Worm (Caenorhabditis elegans) whole organism, L3 larva: Measurements from ENCODE around the gene C16C10.8.

ENCODE experiments used
- R02D3.7 ChIP-seq: fragments of 150-350 bp; optimal IDR thresholded peaks from 2 replicates; lab custom pipeline; 2014; ENCODE audit warnings: missing biosample characterization, missing genetic modification characterization
- ZK546.5 ChIP-seq: sonication (generic microtip); optimal IDR thresholded peaks from 2 replicates; lab custom pipeline; 2017; ENCODE audit warnings: missing biosample characterization, missing genetic modification characterization
- aly-2 ChIP-seq: fragments of 150-350 bp; optimal IDR thresholded peaks from 2 replicates; lab custom pipeline; 2014; ENCODE audit warnings: missing biosample characterization, missing genetic modification characterization
- ama-1 ChIP-seq: fragments of 150-350 bp; optimal IDR thresholded peaks from 2 replicates; lab custom pipeline; 2018
- ceh-16 ChIP-seq: sonication (generic microtip); optimal IDR thresholded peaks from 2 replicates; lab custom pipeline; 2017; ENCODE audit warnings: missing biosample characterization, missing genetic modification characterization
- ceh-28 ChIP-seq: fragments of 150-350 bp; optimal IDR thresholded peaks from 2 replicates; lab custom pipeline; 2014; ENCODE audit warnings: missing biosample characterization, missing genetic modification reagents, missing genetic modification characterization
- ceh-82 ChIP-seq: fragments of 150-350 bp; optimal IDR thresholded peaks from 2 replicates; lab custom pipeline; 2014; ENCODE audit warnings: missing biosample characterization, missing genetic modification characterization
- ceh-9 ChIP-seq: sonication (generic microtip); optimal IDR thresholded peaks from 2 replicates; lab custom pipeline; 2018; ENCODE audit warnings: missing biosample characterization, missing genetic modification characterization
- daf-12 ChIP-seq: fragments of 150-350 bp; optimal IDR thresholded peaks from 2 replicates; lab custom pipeline; 2014; ENCODE audit warnings: missing biosample characterization, missing genetic modification reagents, missing genetic modification characterization
- egl-27 ChIP-seq: sonication (generic microtip); optimal IDR thresholded peaks from 4 replicates; lab custom pipeline; 2017; ENCODE audit warnings: missing biosample characterization, missing genetic modification reagents, missing genetic modification characterization
- egl-5 ChIP-seq: fragments of 150-350 bp; optimal IDR thresholded peaks from 2 replicates; lab custom pipeline; 2017; ENCODE audit warnings: missing biosample characterization, missing genetic modification reagents, missing genetic modification characterization, inconsistent platforms
- elt-1 ChIP-seq: fragments of 150-350 bp; optimal IDR thresholded peaks from 2 replicates; lab custom pipeline; 2014; ENCODE audit warnings: missing biosample characterization, missing genetic modification characterization
- elt-2 ChIP-seq: sonication (generic microtip); optimal IDR thresholded peaks from 2 replicates; lab custom pipeline; 2016; ENCODE audit warnings: missing genetic modification reagents, mild to moderate bottlenecking, missing genetic modification characterization, missing compliant biosample characterization
- elt-3 ChIP-seq, 3 experiments: fragments of 150-350 bp in 1 of 3; sonication (generic microtip) in 2 of 3; optimal IDR thresholded peaks; 2 replicates in 2 of 3; 4 replicates in 1 of 3; lab custom pipeline; 2014 to 2017; ENCODE audit warnings: missing biosample characterization in 3 of 3, missing genetic modification characterization in 3 of 3
- eor-1 ChIP-seq, 2 experiments: fragments of 150-350 bp; optimal IDR thresholded peaks; 2 replicates each; lab custom pipeline; 2014 to 2018; ENCODE audit warnings: missing biosample characterization in 2 of 2, missing genetic modification characterization in 2 of 2
- fkh-10 ChIP-seq: sonication (generic microtip); optimal IDR thresholded peaks from 2 replicates; lab custom pipeline; 2017; ENCODE audit warnings: missing biosample characterization, missing genetic modification reagents, missing genetic modification characterization
- fkh-2 ChIP-seq: fragments of 150-350 bp; optimal IDR thresholded peaks from 2 replicates; lab custom pipeline; 2014; ENCODE audit warnings: missing biosample characterization, missing genetic modification reagents, missing genetic modification characterization
- fos-1 ChIP-seq: fragments of 150-350 bp; optimal IDR thresholded peaks from 2 replicates; lab custom pipeline; 2014; ENCODE audit warnings: missing biosample characterization, missing genetic modification characterization
- hmg-11 ChIP-seq: sonication (generic microtip); optimal IDR thresholded peaks from 2 replicates; lab custom pipeline; 2016; ENCODE audit warnings: missing genetic modification characterization, missing compliant biosample characterization
- jun-1 ChIP-seq: fragments of 150-350 bp; optimal IDR thresholded peaks from 2 replicates; lab custom pipeline; 2014; ENCODE audit warnings: missing biosample characterization, missing genetic modification reagents, missing genetic modification characterization
- lin-15B ChIP-seq: fragments of 150-350 bp; optimal IDR thresholded peaks from 2 replicates; lab custom pipeline; 2014; ENCODE audit warnings: missing biosample characterization, missing genetic modification characterization
- lin-39 ChIP-seq: fragments of 150-350 bp; optimal IDR thresholded peaks from 2 replicates; lab custom pipeline; 2018; ENCODE audit warnings: missing biosample characterization, missing genetic modification reagents, missing genetic modification characterization
- lsy-12 ChIP-seq: sonication (generic microtip); optimal IDR thresholded peaks from 2 replicates; lab custom pipeline; 2016; ENCODE audit warnings: mild to moderate bottlenecking, missing genetic modification characterization, missing compliant biosample characterization
- mdl-1 ChIP-seq: fragments of 150-350 bp; optimal IDR thresholded peaks from 2 replicates; lab custom pipeline; 2014; ENCODE audit warnings: missing biosample characterization, missing genetic modification characterization
- mml-1 ChIP-seq: fragments of 150-350 bp; sonication (generic microtip); optimal IDR thresholded peaks from 3 replicates; lab custom pipeline; 2014; ENCODE audit warnings: missing biosample characterization, missing genetic modification characterization
- nfya-1 ChIP-seq: sonication (generic microtip); optimal IDR thresholded peaks from 2 replicates; lab custom pipeline; 2017; ENCODE audit warnings: missing genetic modification characterization, mild to moderate bottlenecking, missing compliant biosample characterization, antibody characterized with exemption, moderate library complexity; ENCODE audit not compliant: insufficient read depth
- nhr-11 ChIP-seq: fragments of 150-350 bp; optimal IDR thresholded peaks from 2 replicates; lab custom pipeline; 2014; ENCODE audit warnings: missing biosample characterization, missing genetic modification characterization
- nhr-12 ChIP-seq: fragments of 150-350 bp; optimal IDR thresholded peaks from 2 replicates; lab custom pipeline; 2014; ENCODE audit warnings: missing biosample characterization, missing genetic modification characterization
- nhr-23 ChIP-seq: fragments of 150-350 bp; optimal IDR thresholded peaks from 2 replicates; lab custom pipeline; 2014; ENCODE audit warnings: missing biosample characterization, missing genetic modification reagents, missing genetic modification characterization
- nhr-237 ChIP-seq: fragments of 150-350 bp; optimal IDR thresholded peaks from 2 replicates; lab custom pipeline; 2014; ENCODE audit warnings: missing biosample characterization, missing genetic modification characterization
- nhr-25 ChIP-seq: sonication (generic microtip); optimal IDR thresholded peaks from 2 replicates; lab custom pipeline; 2017; ENCODE audit warnings: missing biosample characterization, missing genetic modification characterization
- nhr-28 ChIP-seq: fragments of 150-350 bp; optimal IDR thresholded peaks from 2 replicates; lab custom pipeline; 2014; ENCODE audit warnings: missing biosample characterization, missing genetic modification characterization
- nhr-43 ChIP-seq: sonication (generic microtip); optimal IDR thresholded peaks from 2 replicates; lab custom pipeline; 2016; ENCODE audit warnings: mild to moderate bottlenecking, missing genetic modification characterization, missing compliant biosample characterization; ENCODE audit not compliant: poor library complexity, severe bottlenecking
- nhr-67 ChIP-seq: fragments of 150-350 bp; optimal IDR thresholded peaks from 2 replicates; lab custom pipeline; 2014; ENCODE audit warnings: missing biosample characterization, missing genetic modification characterization
- nhr-76 ChIP-seq: fragments of 150-350 bp; sonication (generic microtip); optimal IDR thresholded peaks from 5 replicates; lab custom pipeline; 2014; ENCODE audit warnings: missing biosample characterization, missing genetic modification characterization
- nhr-77 ChIP-seq: fragments of 150-350 bp; optimal IDR thresholded peaks from 2 replicates; lab custom pipeline; 2014; ENCODE audit warnings: missing biosample characterization, missing genetic modification characterization
- pha-4 ChIP-seq: fragments of 150-350 bp; optimal IDR thresholded peaks from 2 replicates; lab custom pipeline; 2014; ENCODE audit warnings: missing biosample characterization, missing genetic modification reagents, missing genetic modification characterization
- pqm-1 ChIP-seq: fragments of 150-350 bp; optimal IDR thresholded peaks from 2 replicates; lab custom pipeline; 2017; ENCODE audit warnings: missing biosample characterization, missing genetic modification characterization, inconsistent platforms
- sea-2 ChIP-seq: fragments of 150-350 bp; sonication (generic microtip); optimal IDR thresholded peaks from 4 replicates; lab custom pipeline; 2014; ENCODE audit warnings: missing biosample characterization, missing genetic modification reagents, missing genetic modification characterization
- skn-1 ChIP-seq: fragments of 150-350 bp; optimal IDR thresholded peaks from 2 replicates; lab custom pipeline; 2014; ENCODE audit warnings: missing biosample characterization, missing genetic modification characterization
- snpc-4 ChIP-seq: fragments of 150-350 bp; optimal IDR thresholded peaks from 2 replicates; lab custom pipeline; 2014; ENCODE audit warnings: missing biosample characterization, missing genetic modification characterization
- tbx-2 ChIP-seq: sonication (generic microtip); optimal IDR thresholded peaks from 2 replicates; lab custom pipeline; 2016; ENCODE audit warnings: mild to moderate bottlenecking, missing genetic modification characterization, missing compliant biosample characterization
- unc-39 ChIP-seq: sonication (generic microtip); optimal IDR thresholded peaks from 4 replicates; lab custom pipeline; 2017; ENCODE audit warnings: missing biosample characterization, missing genetic modification characterization
- unc-62 ChIP-seq: fragments of 150-350 bp; sonication (generic microtip); optimal IDR thresholded peaks from 4 replicates; lab custom pipeline; 2014; ENCODE audit warnings: missing biosample characterization, missing genetic modification reagents, missing genetic modification characterization
- zag-1 ChIP-seq: fragments of 150-350 bp; optimal IDR thresholded peaks from 2 replicates; lab custom pipeline; 2014; ENCODE audit warnings: missing biosample characterization, missing genetic modification characterization
- ztf-11 ChIP-seq: fragments of 150-350 bp; optimal IDR thresholded peaks from 2 replicates; lab custom pipeline; 2014; ENCODE audit warnings: missing biosample characterization, missing genetic modification characterization
- ztf-4 ChIP-seq: fragments of 150-350 bp; optimal IDR thresholded peaks from 2 replicates; lab custom pipeline; 2014; ENCODE audit warnings: missing biosample characterization, missing genetic modification characterization

The C16C10.8 gene

DNA sequence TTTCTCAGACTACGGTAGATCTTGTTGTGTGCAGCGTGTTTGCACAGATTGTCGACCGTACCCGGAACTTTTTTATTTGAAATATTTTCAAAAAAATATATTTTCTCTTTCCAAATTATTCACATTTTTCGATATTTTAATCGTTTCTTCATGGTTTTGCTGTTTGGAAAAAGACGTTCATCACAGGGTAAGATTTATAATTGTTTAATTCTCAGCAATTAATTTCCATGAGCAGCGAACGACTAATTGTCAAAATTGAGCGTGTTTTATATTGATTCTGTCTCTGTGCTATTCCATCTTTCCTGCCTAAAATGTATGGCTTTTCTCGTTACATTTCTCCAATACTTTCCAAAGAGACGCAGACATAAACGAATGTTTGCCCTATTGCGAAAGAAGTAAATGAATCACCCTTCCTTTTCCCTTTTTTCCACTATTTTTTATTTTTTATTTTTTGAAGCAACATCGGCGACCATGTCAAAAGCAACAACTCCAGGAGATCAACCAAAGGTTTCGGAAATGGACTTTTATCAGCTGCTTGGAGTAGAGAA lies 27.2 kb upstream of the C16C10.8 start, which contains the start of gene dnj-16:
Gene dnj-16 (plus strand): TSS at position 51 of the 548 bp plus-strand sequence.
- TF ChIP-seq ztf-4 (no peak), ceh-28 (tag; lab: Kevin White, UChicago) (peak; percentile 4), nhr-25 (peak; percentile 8), sea-2 (GFP tag; lab: Kevin White, UChicago) (no peak), nhr-11 (tag; lab: Kevin White, UChicago) (no peak), unc-39 (tag; lab: Kevin White, UChicago) (no peak), mdl-1 (tag; lab: Kevin White, UChicago) (no peak), nhr-237 (tag; lab: Kevin White, UChicago) (no peak), nhr-23 (tag; lab: Kevin White, UChicago) (no peak), ztf-11 (tag; lab: Kevin White, UChicago) (no peak), ama-1 (no peak), fkh-2 (tag; lab: Kevin White, UChicago) (no peak), fkh-10 (GFP tag; lab: Kevin White, UChicago) (no peak), hmg-11 (peak; percentile 43), R02D3.7 (tag; lab: Kevin White, UChicago) (no peak), nfya-1 (tag; lab: Kevin White, UChicago) (peak; percentile 69), mml-1 (tag; lab: Kevin White, UChicago) (no peak), nhr-76 (no peak), aly-2 (tag; lab: Kevin White, UChicago) (no peak), lin-15B (tag; lab: Kevin White, UChicago) (peak; percentile 40), ceh-16 (tag; lab: Kevin White, UChicago) (no peak), ceh-82 (tag; lab: Kevin White, UChicago) (no peak), nhr-77 (tag; lab: Kevin White, UChicago) (no peak), egl-27 (tag; lab: Kevin White, UChicago) (no peak), pqm-1 (tag; lab: Kevin White, UChicago) (peak; percentile 30), nhr-28 (no peak), zag-1 (tag; lab: Kevin White, UChicago) (no peak), elt-2 (no peak), jun-1 (tag; lab: Kevin White, UChicago) (peak; percentile 56), pha-4 (tag; lab: Kevin White, UChicago) (peak; percentile 88), snpc-4 (tag; lab: Kevin White, UChicago) (peak; percentile 9), eor-1 (tag; optimal IDR thresholded peaks at IDR 0.05; lab: Kevin White, UChicago) (no peak), nhr-12 (no peak), ceh-9 (tag; lab: Kevin White, UChicago) (no peak), daf-12 (tag; lab: Kevin White, UChicago) (no peak), nhr-67 (tag; lab: Kevin White, UChicago) (no peak), tbx-2 (tag; lab: Kevin White, UChicago) (no peak), elt-1 (tag; lab: Kevin White, UChicago) (no peak), lin-39 (peak; percentile 33), elt-3 (tag; optimal IDR thresholded peaks at IDR 0.05; lab: Kevin White, UChicago) (no peak), ZK546.5 (tag; lab: Kevin White, UChicago) (no peak), unc-62 (GFP tag; lab: Kevin White, UChicago) (no peak), lsy-12 (tag; lab: Kevin White, UChicago) (no peak), nhr-43 (tag; lab: Kevin White, UChicago) (no peak), egl-5 (tag; lab: Kevin White, UChicago) (no peak), skn-1 (tag; lab: Kevin White, UChicago) (no peak), fos-1 (tag; lab: Kevin White, UChicago) (no peak)
